Worm (Caenorhabditis elegans): ENCODE data around the gene K04C1.5.

The K04C1.5 gene

DNA sequence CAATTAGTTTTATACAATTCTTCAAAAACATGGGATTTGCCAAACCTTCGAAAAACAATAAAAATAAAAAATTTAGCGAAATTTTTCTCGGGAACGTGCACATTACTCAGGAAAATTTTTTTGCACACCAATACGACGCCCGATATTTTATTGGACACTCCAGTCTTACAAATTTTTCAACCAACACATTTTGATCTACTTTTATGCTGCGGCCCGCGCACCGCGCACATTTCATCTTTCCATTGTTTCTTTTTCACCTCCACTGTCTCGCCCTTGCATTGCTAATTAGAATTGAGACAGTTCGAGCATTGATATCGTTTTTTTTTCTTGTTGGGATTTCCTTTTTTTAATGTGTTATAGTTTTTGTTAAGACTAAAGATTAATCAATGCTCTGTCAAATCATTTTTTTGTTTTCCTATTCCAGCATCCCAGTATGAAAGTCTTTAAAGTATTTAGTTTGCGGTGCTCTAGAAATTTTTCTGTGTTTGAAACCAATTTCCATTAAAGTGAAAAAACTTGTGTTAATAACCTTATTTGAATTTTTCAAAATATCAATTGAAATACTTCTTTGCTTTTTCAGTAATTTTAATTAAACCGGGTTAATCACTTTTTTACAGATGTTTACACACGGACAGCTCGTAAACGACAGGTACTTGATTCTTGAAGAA is at the start of gene K04C1.5:
Gene K04C1.5, plus strand, starts transcription at position 618 of the 668 bp plus-strand sequence.
- peak; percentile 48 for TF ChIP-seq dpl-1 (GFP tag; optimal IDR thresholded peaks at IDR 0.05)
- no peak for TF ChIP-seq madf-3 (GFP tag; IDR thresholded peaks at IDR 0.05)
- peak; percentile 77 for TF ChIP-seq madf-6 (GFP tag; IDR thresholded peaks at IDR 0.05)
- no peak for TF ChIP-seq aptf-2 (GFP tag; conservative IDR thresholded peaks at IDR 0.05)
- TF ChIP-seq efl-1 (GFP tag; optimal IDR thresholded peaks at IDR 0.05), result peak; percentile 77
- TF ChIP-seq madf-8 (GFP tag; conservative IDR thresholded peaks at IDR 0.05), result peak; percentile 56; the same call in 1 of the 2 replicates
- TF ChIP-seq egrh-3 (GFP tag; IDR thresholded peaks at IDR 0.05), result no peak
- TF ChIP-seq let-526 (GFP tag; IDR thresholded peaks at IDR 0.05), result no peak
- no peak for TF ChIP-seq ceh-27 (GFP tag; optimal IDR thresholded peaks at IDR 0.05)
- no peak for TF ChIP-seq F33H1.4 (GFP tag; IDR thresholded peaks at IDR 0.05)
- TF ChIP-seq ccch-3 (GFP tag; optimal IDR thresholded peaks at IDR 0.05), result no peak
- TF ChIP-seq hmg-20 (GFP tag; IDR thresholded peaks at IDR 0.05), result no peak
- no peak for TF ChIP-seq chd-7 (tag; optimal IDR thresholded peaks at IDR 0.05)
- TF ChIP-seq lir-1 (GFP tag; conservative IDR thresholded peaks at IDR 0.05), result no peak
- peak; percentile 17 for TF ChIP-seq xnd-1 (tag; optimal IDR thresholded peaks at IDR 0.05)
- TF ChIP-seq ztf-22 (GFP tag; optimal IDR thresholded peaks at IDR 0.05), result no peak
- no peak for TF ChIP-seq unc-62 (GFP tag; optimal IDR thresholded peaks at IDR 0.05)
- TF ChIP-seq D2030.7 (GFP tag; IDR thresholded peaks at IDR 0.05), result peak; percentile 28; the same call in 1 of the 2 replicates
- no peak for TF ChIP-seq unc-130 (GFP tag; optimal IDR thresholded peaks at IDR 0.05)
- no peak for TF ChIP-seq gei-17 (GFP tag; optimal IDR thresholded peaks at IDR 0.05)
- TF ChIP-seq mcd-1 (GFP tag; IDR thresholded peaks at IDR 0.05), result no peak
- no peak for TF ChIP-seq K11D2.4 (GFP tag; IDR thresholded peaks at IDR 0.05)
- TF ChIP-seq tlf-1 (GFP tag; optimal IDR thresholded peaks at IDR 0.05), result no peak
- TF ChIP-seq K12H6.12 (tag; optimal IDR thresholded peaks at IDR 0.05), result no peak
- TF ChIP-seq F39B2.1 (GFP tag; IDR thresholded peaks at IDR 0.05), result no peak
- no peak for TF ChIP-seq dox-1 (GFP tag; IDR thresholded peaks at IDR 0.05)
- no peak for TF ChIP-seq ceh-100 (GFP tag; IDR thresholded peaks at IDR 0.05)
- no peak for TF ChIP-seq Y67H2A.10 (GFP tag; conservative IDR thresholded peaks at IDR 0.05)
- TF ChIP-seq lin-54 (GFP tag; optimal IDR thresholded peaks at IDR 0.05), result no peak
- no peak for TF ChIP-seq Y53G8AR.9 (GFP tag; conservative IDR thresholded peaks at IDR 0.05)

DNA sequence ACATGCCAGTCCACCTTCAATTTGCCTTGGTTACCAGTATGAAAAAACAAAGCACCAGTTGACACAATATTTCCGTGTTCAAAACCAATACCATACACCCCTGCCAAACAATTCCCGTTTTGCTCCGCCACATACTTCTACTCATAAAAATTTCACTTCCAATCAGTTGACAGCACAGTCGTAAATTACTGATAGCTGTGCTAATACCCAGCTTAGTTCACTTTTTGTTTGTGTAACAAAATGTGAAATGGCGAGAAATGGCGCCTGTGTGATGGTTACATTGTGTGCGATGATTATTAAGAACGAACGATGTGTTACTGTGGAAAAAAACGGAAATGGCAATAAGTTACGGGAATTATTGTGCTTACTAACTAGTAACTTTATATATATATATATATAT is 41.5 kb upstream of the K04C1.5 start:
- TF ChIP-seq ZK185.1 (tag; optimal IDR thresholded peaks at IDR 0.05; ENCODE audit: poor library complexity, severe bottlenecking) (no peak), nhr-80 (tag; optimal IDR thresholded peaks at IDR 0.05) (peak; percentile 66), F23B12.7 (tag; optimal IDR thresholded peaks at IDR 0.05; ENCODE audit: insufficient read depth) (no peak)

DNA sequence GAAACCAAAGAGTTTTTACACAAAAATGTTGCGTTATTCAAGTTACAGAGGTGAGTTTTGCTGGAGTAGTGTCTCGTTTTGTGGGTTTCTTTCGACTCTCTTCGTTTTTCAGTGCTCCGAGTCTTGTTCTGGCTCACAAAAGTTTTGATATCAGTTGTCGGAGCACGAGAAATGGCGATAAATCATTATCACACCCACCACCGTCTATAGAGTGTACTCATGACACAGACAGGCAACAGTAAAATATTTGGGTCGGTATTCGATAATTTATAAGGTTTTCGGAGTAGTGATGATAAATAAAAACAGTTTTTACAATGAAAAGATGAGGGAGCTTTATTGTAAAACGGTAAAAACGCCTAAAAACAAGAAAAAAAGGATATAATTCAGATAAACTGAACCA is 39.9 kb upstream of the K04C1.5 start, which contains the start of gene ceh-37:
Gene ceh-37, minus strand, starts transcription at position 59 of the 400 bp plus-strand sequence.
- TF ChIP-seq athp-1 (tag; optimal IDR thresholded peaks at IDR 0.05), result no peak
- TF ChIP-seq nhr-80 (tag; optimal IDR thresholded peaks at IDR 0.05), result peak; percentile 73
- TF ChIP-seq egrh-3 (GFP tag; IDR thresholded peaks at IDR 0.05), result no peak
- TF ChIP-seq ets-4 (GFP tag; optimal IDR thresholded peaks at IDR 0.05), result peak; percentile 24
- no peak for TF ChIP-seq egl-18 (GFP tag; IDR thresholded peaks at IDR 0.05)
